Worm (Caenorhabditis elegans): ENCODE measurements around the gene rle-1.

rle-1 gene

ce11 chrIII:10989491-10990032 lies 53.5 kb downstream of the rle-1 start (continued):
- TF ChIP-seq nfya-1 (tag; optimal IDR thresholded peaks at IDR 0.05; ENCODE audit: insufficient read depth): peak; percentile 96
- peak; percentile 76 for TF ChIP-seq unc-62 (GFP tag; optimal IDR thresholded peaks at IDR 0.05)
- TF ChIP-seq ama-1 (optimal IDR thresholded peaks at IDR 0.05): peak; percentile 26
- no peak for TF ChIP-seq ZK546.5 (tag; optimal IDR thresholded peaks at IDR 0.05)
- peak; percentile 88 for TF ChIP-seq aly-2 (tag; optimal IDR thresholded peaks at IDR 0.05)
- TF ChIP-seq snpc-4 (tag; optimal IDR thresholded peaks at IDR 0.05): peak; percentile 100
- peak; percentile 94 for TF ChIP-seq pha-4 (tag; optimal IDR thresholded peaks at IDR 0.05)
- TF ChIP-seq daf-12 (tag; optimal IDR thresholded peaks at IDR 0.05): no peak
- TF ChIP-seq R02D3.7 (tag; optimal IDR thresholded peaks at IDR 0.05): peak; percentile 86
- TF ChIP-seq nhr-25 (tag; optimal IDR thresholded peaks at IDR 0.05): peak; percentile 95
- peak; percentile 67 for TF ChIP-seq zag-1 (tag; optimal IDR thresholded peaks at IDR 0.05)
- TF ChIP-seq skn-1 (tag; optimal IDR thresholded peaks at IDR 0.05): peak; percentile 58
- TF ChIP-seq ceh-28 (tag; optimal IDR thresholded peaks at IDR 0.05): peak; percentile 88
- TF ChIP-seq egl-27 (tag; optimal IDR thresholded peaks at IDR 0.05): peak; percentile 77
- peak; percentile 95 for TF ChIP-seq tbx-2 (tag; optimal IDR thresholded peaks at IDR 0.05)
- peak; percentile 14 for TF ChIP-seq fkh-2 (tag; optimal IDR thresholded peaks at IDR 0.05)
- TF ChIP-seq nhr-12 (tag; optimal IDR thresholded peaks at IDR 0.05): no peak
- peak; percentile 92 for TF ChIP-seq lin-39 (tag; optimal IDR thresholded peaks at IDR 0.05)
- TF ChIP-seq lsy-12 (tag; optimal IDR thresholded peaks at IDR 0.05): peak; percentile 96
- TF ChIP-seq nhr-77 (tag; optimal IDR thresholded peaks at IDR 0.05): peak; percentile 87
- TF ChIP-seq nhr-28 (tag; optimal IDR thresholded peaks at IDR 0.05): no peak

- TF ChIP-seq egl-27 (tag; optimal IDR thresholded peaks at IDR 0.05) (no peak), zag-1 (tag; optimal IDR thresholded peaks at IDR 0.05) (no peak), ceh-82 (tag; optimal IDR thresholded peaks at IDR 0.05) (no peak), nhr-12 (tag; optimal IDR thresholded peaks at IDR 0.05) (no peak), sea-2 (GFP tag; optimal IDR thresholded peaks at IDR 0.05) (no peak), lsy-12 (tag; optimal IDR thresholded peaks at IDR 0.05) (no peak), fkh-10 (GFP tag; optimal IDR thresholded peaks at IDR 0.05) (no peak), eor-1 (tag; optimal IDR thresholded peaks at IDR 0.05) (no peak), nhr-237 (tag; optimal IDR thresholded peaks at IDR 0.05) (no peak), mml-1 (tag; optimal IDR thresholded peaks at IDR 0.05) (no peak), pqm-1 (tag; optimal IDR thresholded peaks at IDR 0.05) (no peak), ceh-16 (tag; optimal IDR thresholded peaks at IDR 0.05) (no peak), nhr-67 (tag; optimal IDR thresholded peaks at IDR 0.05) (no peak), elt-1 (tag; optimal IDR thresholded peaks at IDR 0.05) (no peak), snpc-4 (tag; optimal IDR thresholded peaks at IDR 0.05) (no peak)
Observed at ce11 chrIII:10994085-10994484, 58.0 kb downstream of the rle-1 start.

- TF ChIP-seq unc-62 (GFP tag; optimal IDR thresholded peaks at IDR 0.05): no peak
- TF ChIP-seq nhr-77 (tag; optimal IDR thresholded peaks at IDR 0.05): no peak
- TF ChIP-seq hmg-11 (tag; optimal IDR thresholded peaks at IDR 0.05): no peak
- no peak for TF ChIP-seq skn-1 (tag; optimal IDR thresholded peaks at IDR 0.05)
- TF ChIP-seq aly-2 (tag; optimal IDR thresholded peaks at IDR 0.05): no peak
- TF ChIP-seq ceh-28 (tag; optimal IDR thresholded peaks at IDR 0.05): no peak
- no peak for TF ChIP-seq mdl-1 (tag; optimal IDR thresholded peaks at IDR 0.05)
- TF ChIP-seq nfya-1 (tag; optimal IDR thresholded peaks at IDR 0.05; ENCODE audit: insufficient read depth): no peak
- no peak for TF ChIP-seq ceh-9 (tag; optimal IDR thresholded peaks at IDR 0.05)
- no peak for TF ChIP-seq fkh-10 (GFP tag; optimal IDR thresholded peaks at IDR 0.05)
- no peak for TF ChIP-seq egl-5 (tag; optimal IDR thresholded peaks at IDR 0.05)
Observed at ce11 chrIII:10995156-10995555, 59.1 kb downstream of the rle-1 start, which contains the start of gene dmsr-5. Gene dmsr-5 (minus strand): TSS chrIII:10995256.

Measured in whole organism, L3 larva.